Worm (Caenorhabditis elegans) whole organism, L2 larva: ENCODE results near the gene tmed-10.
"Not testable (repeated sequence)": the region's sequence is repeated elsewhere in the genome, so short reads cannot be mapped to it uniquely, and the experiment has no call there.

Experiments used
- C34F6.9 ChIP-seq: fragments of 150-350 bp; optimal IDR thresholded peaks from 2 replicates; lab custom pipeline; 2014; ENCODE audit warnings: missing biosample characterization, missing genetic modification characterization
- F13H6.1 ChIP-seq: sonication (generic microtip); optimal IDR thresholded peaks from 2 replicates; lab custom pipeline; 2016; ENCODE audit warnings: missing genetic modification characterization, missing compliant biosample characterization
- R02D3.7 ChIP-seq: fragments of 150-350 bp; optimal IDR thresholded peaks from 2 replicates; lab custom pipeline; 2014; ENCODE audit warnings: missing biosample characterization, missing genetic modification characterization
- Y55F3AM.14 ChIP-seq: fragments of 200-800 bp; sonication (Bioruptor generic); optimal IDR thresholded peaks from 2 replicates; lab custom pipeline; 2018; ENCODE audit warnings: mild to moderate bottlenecking, missing genetic modification characterization, missing compliant biosample characterization
- ZK546.5 ChIP-seq: sonication (generic microtip); optimal IDR thresholded peaks from 2 replicates; lab custom pipeline; 2017; ENCODE audit warnings: missing biosample characterization, missing genetic modification characterization
- alr-1 ChIP-seq: fragments of 150-350 bp; optimal IDR thresholded peaks from 2 replicates; lab custom pipeline; 2014; ENCODE audit warnings: missing biosample characterization, missing genetic modification characterization
- aly-2 ChIP-seq: fragments of 150-350 bp; optimal IDR thresholded peaks from 2 replicates; lab custom pipeline; 2014; ENCODE audit warnings: missing biosample characterization, missing genetic modification characterization
- ama-1 ChIP-seq: fragments of 150-350 bp; optimal IDR thresholded peaks from 2 replicates; lab custom pipeline; 2018; ENCODE audit warnings: inconsistent platforms
- ceh-16 ChIP-seq: fragments of 150-350 bp; optimal IDR thresholded peaks from 2 replicates; lab custom pipeline; 2014; ENCODE audit warnings: missing biosample characterization, missing genetic modification characterization
- crh-2 ChIP-seq: sonication (generic microtip); optimal IDR thresholded peaks from 2 replicates; lab custom pipeline; 2017; ENCODE audit warnings: missing biosample characterization, missing genetic modification characterization
- dmd-4 ChIP-seq: sonication (generic microtip); optimal IDR thresholded peaks from 2 replicates; lab custom pipeline; 2017; ENCODE audit warnings: missing biosample characterization, missing genetic modification characterization
- elt-1 ChIP-seq: fragments of 150-350 bp; optimal IDR thresholded peaks from 2 replicates; lab custom pipeline; 2014; ENCODE audit warnings: missing biosample characterization, missing genetic modification characterization
- elt-3 ChIP-seq: sonication (generic microtip); optimal IDR thresholded peaks from 2 replicates; lab custom pipeline; 2017; ENCODE audit warnings: missing biosample characterization, missing genetic modification characterization
- gmeb-1 ChIP-seq: fragments of 150-350 bp; optimal IDR thresholded peaks from 2 replicates; lab custom pipeline; 2014; ENCODE audit warnings: missing biosample characterization, missing genetic modification characterization
- lin-11 ChIP-seq: fragments of 150-350 bp; sonication (generic microtip); optimal IDR thresholded peaks from 2 replicates; lab custom pipeline; 2014; ENCODE audit warnings: missing biosample characterization, missing genetic modification characterization, inconsistent platforms, mixed read lengths
- lin-13 ChIP-seq: fragments of 150-350 bp; optimal IDR thresholded peaks from 2 replicates; lab custom pipeline; 2014; ENCODE audit warnings: missing biosample characterization, missing genetic modification reagents, missing genetic modification characterization
- lsy-2 ChIP-seq, 2 experiments: fragments of 150-350 bp in 1 of 2; sonication (generic microtip) in 1 of 2; optimal IDR thresholded peaks; 2 replicates each; lab custom pipeline; 2014 to 2017; ENCODE audit warnings: missing biosample characterization in 2 of 2, missing genetic modification characterization in 2 of 2
- mab-5 ChIP-seq: fragments of 150-350 bp; optimal IDR thresholded peaks from 2 replicates; lab custom pipeline; 2014; ENCODE audit warnings: missing biosample characterization, missing genetic modification characterization
- mbf-1 ChIP-seq: sonication (generic microtip); optimal IDR thresholded peaks from 2 replicates; lab custom pipeline; 2017; ENCODE audit warnings: missing biosample characterization, missing genetic modification characterization
- mdl-1 ChIP-seq, 2 experiments: fragments of 150-350 bp in 1 of 2; sonication (generic microtip) in 1 of 2; optimal IDR thresholded peaks; 2 replicates each; lab custom pipeline; 2017; ENCODE audit warnings: missing biosample characterization in 2 of 2, missing genetic modification characterization in 2 of 2
- nhr-10 ChIP-seq: sonication (generic microtip); optimal IDR thresholded peaks from 2 replicates; lab custom pipeline; 2017; ENCODE audit warnings: missing biosample characterization, missing genetic modification characterization
- nhr-6 ChIP-seq: fragments of 150-350 bp; optimal IDR thresholded peaks from 2 replicates; lab custom pipeline; 2014; ENCODE audit warnings: missing biosample characterization, missing genetic modification characterization
- nhr-77 ChIP-seq: fragments of 150-350 bp; optimal IDR thresholded peaks from 2 replicates; lab custom pipeline; 2014; ENCODE audit warnings: missing biosample characterization, missing genetic modification characterization
- skn-1 ChIP-seq: sonication (generic microtip); optimal IDR thresholded peaks from 2 replicates; lab custom pipeline; 2017; ENCODE audit warnings: missing biosample characterization, missing genetic modification characterization
- sma-9 ChIP-seq, 2 experiments: fragments of 150-350 bp in 1 of 2; sonication (generic microtip) in 1 of 2; optimal IDR thresholded peaks; 2 replicates each; lab custom pipeline; 2014 to 2016; ENCODE audit warnings: missing genetic modification characterization in 2 of 2, mild to moderate bottlenecking in 1 of 2, missing biosample characterization in 1 of 2, missing compliant biosample characterization in 1 of 2, missing genetic modification reagents in 1 of 2, moderate library complexity in 1 of 2
- snpc-4 ChIP-seq: fragments of 150-350 bp; optimal IDR thresholded peaks from 2 replicates; lab custom pipeline; 2014; ENCODE audit warnings: missing biosample characterization, missing genetic modification characterization
- unc-39 ChIP-seq: fragments of 150-350 bp; optimal IDR thresholded peaks from 2 replicates; lab custom pipeline; 2014; ENCODE audit warnings: missing biosample characterization, missing genetic modification characterization
- unc-62 ChIP-seq: fragments of 150-350 bp; optimal IDR thresholded peaks from 2 replicates; lab custom pipeline; 2014; ENCODE audit warnings: missing biosample characterization, missing genetic modification reagents, missing genetic modification characterization

The tmed-10 gene

ce11 chrV:11298632-11299031 is 28.1 kb downstream of the tmed-10 start, which contains the start of gene T03F7.5:
T03F7.5 (minus strand) TSS chrV:11298732.
- TF ChIP-seq lin-11 (tag; lab: Kevin White, UChicago): no peak
- no peak for TF ChIP-seq ZK546.5 (tag; lab: Kevin White, UChicago)
- no peak for TF ChIP-seq R02D3.7
- TF ChIP-seq Y55F3AM.14 (GFP tag; lab: Kevin White, UChicago): no peak
- TF ChIP-seq unc-62 (GFP tag; lab: Kevin White, UChicago): no peak
- TF ChIP-seq lin-13 (GFP tag; lab: Kevin White, UChicago): no peak
- no peak for TF ChIP-seq dmd-4 (tag; lab: Kevin White, UChicago)
- no peak for TF ChIP-seq gmeb-1 (tag; lab: Kevin White, UChicago)
- no peak for TF ChIP-seq mab-5

ce11 chrV:11294393-11294792 is 32.4 kb downstream of the tmed-10 start, which contains the start of gene T03F7.6:
T03F7.6 (plus strand) TSS chrV:11294693.
- TF ChIP-seq mdl-1 (tag; optimal IDR thresholded peaks at IDR 0.05; lab: Kevin White, UChicago) (no peak), sma-9 (GFP tag; optimal IDR thresholded peaks at IDR 0.05; lab: Kevin White, UChicago) (no peak), sma-9 (tag; optimal IDR thresholded peaks at IDR 0.05; lab: Kevin White, UChicago) (no peak), skn-1 (tag; lab: Kevin White, UChicago) (no peak), ama-1 (no peak), crh-2 (tag; lab: Kevin White, UChicago) (no peak), aly-2 (tag; lab: Kevin White, UChicago) (no peak), C34F6.9 (tag; lab: Kevin White, UChicago) (no peak), lsy-2 (tag; optimal IDR thresholded peaks at IDR 0.05; lab: Kevin White, UChicago) (no peak), ZK546.5 (tag; lab: Kevin White, UChicago) (no peak), F13H6.1 (tag; lab: Kevin White, UChicago) (no peak), nhr-77 (tag; lab: Kevin White, UChicago) (no peak), mbf-1 (tag; lab: Kevin White, UChicago) (no peak)

DNA sequence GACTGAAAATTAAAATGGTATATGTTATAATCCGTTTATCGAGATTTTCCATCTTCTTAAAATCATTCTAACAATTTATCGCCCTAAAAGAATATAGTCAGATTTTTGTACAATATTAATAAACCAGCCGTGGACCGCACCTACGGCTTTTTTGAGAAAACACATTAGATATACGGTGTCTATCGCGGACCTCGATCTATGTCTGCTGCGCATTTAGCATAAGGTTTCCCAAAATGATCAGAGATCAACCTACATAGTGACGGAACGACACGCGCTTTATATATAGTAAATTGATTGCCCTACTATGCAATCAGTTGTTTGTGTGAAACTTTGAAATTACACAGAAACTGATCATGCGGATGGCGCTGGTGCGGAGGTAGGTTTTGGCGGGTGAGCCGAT is 34.1 kb downstream of the tmed-10 start:
- no peak for TF ChIP-seq unc-62 (GFP tag; lab: Kevin White, UChicago)
- TF ChIP-seq mab-5: no peak
- TF ChIP-seq R02D3.7: no peak
- no peak for TF ChIP-seq unc-39 (tag; lab: Kevin White, UChicago)
- no peak for TF ChIP-seq gmeb-1 (tag; lab: Kevin White, UChicago)
- no peak for TF ChIP-seq alr-1 (tag; lab: Kevin White, UChicago)
- TF ChIP-seq snpc-4 (tag; lab: Kevin White, UChicago): no peak
- TF ChIP-seq nhr-77 (tag; lab: Kevin White, UChicago): no peak
- TF ChIP-seq ceh-16 (tag; lab: Kevin White, UChicago): no peak
- no peak for TF ChIP-seq mdl-1 (tag; optimal IDR thresholded peaks at IDR 0.05; lab: Kevin White, UChicago)

- no peak for TF ChIP-seq aly-2 (tag; lab: Kevin White, UChicago)
These were observed 35.9 kb downstream of the tmed-10 start, which contains the start of gene C03E10.1 for ce11 chrV:11290888-11291287. C03E10.1 (plus strand) TSS chrV:11291188.

DNA sequence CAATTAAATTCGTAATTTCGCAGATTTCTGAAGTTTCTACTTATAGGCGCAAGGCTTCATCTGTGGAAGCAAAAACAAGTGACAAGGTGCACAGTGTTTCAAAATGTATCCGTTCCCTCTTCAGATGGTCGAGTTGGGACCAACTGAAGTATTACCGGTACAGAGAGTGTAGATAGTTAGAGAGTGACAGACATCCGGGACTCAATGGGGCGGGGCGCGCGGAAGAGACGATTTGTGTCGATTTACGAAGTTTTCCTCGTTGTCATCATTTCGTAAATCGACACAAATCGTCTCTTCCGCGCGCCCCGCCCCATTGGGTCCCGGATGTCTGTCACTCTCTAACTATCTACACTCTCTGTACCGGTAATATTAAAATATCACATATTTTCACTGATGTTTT is 40.6 kb downstream of the tmed-10 start, which contains the start of gene C03E10.3:
Gene C03E10.3, plus strand, starts transcription at position 301 of the 400 bp plus-strand sequence.
- not testable (repeated sequence) for TF ChIP-seq elt-1 (tag; lab: Kevin White, UChicago); nhr-6 (tag; lab: Kevin White, UChicago); Y55F3AM.14 (GFP tag; lab: Kevin White, UChicago)

ce11 chrV:11282272-11282671 is 44.5 kb downstream of the tmed-10 start, which contains the start of gene gly-20:
gly-20 (plus strand) TSS chrV:11282572.
- TF ChIP-seq nhr-10 (tag; lab: Kevin White, UChicago) (no peak), elt-3 (tag; lab: Kevin White, UChicago) (no peak)
